Fruit fly (Drosophila melanogaster) whole organism, pupa: ENCODE measurements around the gene Usp47.

Experiments used
- CG10348 ChIP-seq: fragments of 200-800 bp; sonication (Bioruptor generic); IDR thresholded peaks from 2 replicates; pipeline ENCODE4 v1.3.6; 2022; ENCODE audit warnings: missing biosample characterization, missing genetic modification characterization
- CG12605 ChIP-seq: fragments of 200-800 bp; sonication (Bioruptor generic); IDR thresholded peaks from 2 replicates; pipeline ENCODE4 v1.3.6; 2022; ENCODE audit warnings: missing biosample characterization, missing genetic modification characterization
- CG13204 ChIP-seq: fragments of 200-800 bp; sonication (Bioruptor generic); optimal IDR thresholded peaks from 2 replicates; lab custom pipeline; 2018; ENCODE audit warnings: missing biosample characterization, mild to moderate bottlenecking, missing genetic modification characterization, moderate library complexity
- CG14655 ChIP-seq: fragments of 200-800 bp; sonication (Bioruptor generic); optimal IDR thresholded peaks from 3 replicates; lab custom pipeline; 2017; ENCODE audit warnings: mild to moderate bottlenecking, missing biosample characterization, missing genetic modification reagents, missing genetic modification characterization
- CG15710 ChIP-seq: fragments of 200-800 bp; sonication (Bioruptor generic); optimal IDR thresholded peaks from 2 replicates; lab custom pipeline; 2018; ENCODE audit warnings: missing biosample characterization, mild to moderate bottlenecking, missing genetic modification characterization, moderate library complexity
- CG17806 ChIP-seq: fragments of 200-800 bp; sonication (Bioruptor generic); optimal IDR thresholded peaks from 2 replicates; lab custom pipeline; 2018; ENCODE audit warnings: missing biosample characterization, mild to moderate bottlenecking, missing genetic modification characterization, moderate library complexity
- CG32121 ChIP-seq: fragments of 200-800 bp; sonication (Bioruptor generic); IDR thresholded peaks from 2 replicates; pipeline ENCODE4 v1.3.6; 2022; ENCODE audit warnings: missing biosample characterization, missing genetic modification characterization
- CG4496 ChIP-seq: fragments of 200-800 bp; sonication (Bioruptor generic); IDR thresholded peaks from 3 replicates; pipeline ENCODE4 v1.3.6; 2022; ENCODE audit warnings: missing biosample characterization, missing genetic modification characterization
- CG8159 ChIP-seq: fragments of 200-800 bp; sonication (Bioruptor generic); optimal IDR thresholded peaks from 3 replicates; lab custom pipeline; 2018; ENCODE audit warnings: missing biosample characterization, mild to moderate bottlenecking, missing genetic modification characterization, moderate library complexity
- CG8301 ChIP-seq: fragments of 200-800 bp; sonication (Bioruptor generic); optimal IDR thresholded peaks from 2 replicates; lab custom pipeline; 2018; ENCODE audit warnings: missing biosample characterization, mild to moderate bottlenecking, missing genetic modification characterization
- CG9948 ChIP-seq: fragments of 200-800 bp; sonication (Bioruptor generic); optimal IDR thresholded peaks from 2 replicates; lab custom pipeline; 2018; ENCODE audit warnings: missing biosample characterization, mild to moderate bottlenecking, missing genetic modification characterization, moderate library complexity
- D1 ChIP-seq: fragments of 200-800 bp; sonication (Bioruptor generic); optimal IDR thresholded peaks from 2 replicates; lab custom pipeline; 2018; ENCODE audit warnings: missing biosample characterization, mild to moderate bottlenecking, missing genetic modification characterization, moderate library complexity
- EcR ChIP-seq: fragments of 200-800 bp; sonication (Bioruptor generic); optimal IDR thresholded peaks from 3 replicates; lab custom pipeline; 2019; ENCODE audit warnings: missing biosample characterization, missing genetic modification characterization, mild to moderate bottlenecking, moderate library complexity, missing genetic modification reagents
- Ets98B ChIP-seq: fragments of 200-800 bp; sonication (Bioruptor generic); IDR thresholded peaks from 2 replicates; pipeline ENCODE4 v1.3.6; 2022; ENCODE audit warnings: missing biosample characterization, missing genetic modification characterization
- Pif1A ChIP-seq: fragments of 200-800 bp; sonication (Bioruptor generic); optimal IDR thresholded peaks from 3 replicates; lab custom pipeline; 2016; ENCODE audit warnings: missing biosample characterization, missing genetic modification characterization
- Pif1B ChIP-seq: fragments of 200-800 bp; sonication (Bioruptor generic); optimal IDR thresholded peaks from 3 replicates; lab custom pipeline; 2016; ENCODE audit warnings: missing biosample characterization, missing genetic modification characterization
- Snoo ChIP-seq: fragments of 200-800 bp; sonication (Bioruptor generic); optimal IDR thresholded peaks from 3 replicates; lab custom pipeline; 2017; ENCODE audit warnings: missing biosample characterization, mild to moderate bottlenecking, missing genetic modification characterization, inconsistent platforms
- fd96Ca ChIP-seq: fragments of 200-800 bp; sonication (Bioruptor generic); IDR thresholded peaks from 3 replicates; pipeline ENCODE4 v1.3.6; 2022; ENCODE audit warnings: missing biosample characterization, missing genetic modification characterization
- gl ChIP-seq: fragments of 200-800 bp; sonication (Bioruptor generic); optimal IDR thresholded peaks from 2 replicates; lab custom pipeline; 2018; ENCODE audit warnings: missing biosample characterization, mild to moderate bottlenecking, missing genetic modification characterization
- rn ChIP-seq: fragments of 200-800 bp; sonication (Bioruptor generic); IDR thresholded peaks from 2 replicates; pipeline ENCODE4 v1.3.6; 2022; ENCODE audit warnings: missing biosample characterization, missing genetic modification characterization

The Usp47 gene

DNA sequence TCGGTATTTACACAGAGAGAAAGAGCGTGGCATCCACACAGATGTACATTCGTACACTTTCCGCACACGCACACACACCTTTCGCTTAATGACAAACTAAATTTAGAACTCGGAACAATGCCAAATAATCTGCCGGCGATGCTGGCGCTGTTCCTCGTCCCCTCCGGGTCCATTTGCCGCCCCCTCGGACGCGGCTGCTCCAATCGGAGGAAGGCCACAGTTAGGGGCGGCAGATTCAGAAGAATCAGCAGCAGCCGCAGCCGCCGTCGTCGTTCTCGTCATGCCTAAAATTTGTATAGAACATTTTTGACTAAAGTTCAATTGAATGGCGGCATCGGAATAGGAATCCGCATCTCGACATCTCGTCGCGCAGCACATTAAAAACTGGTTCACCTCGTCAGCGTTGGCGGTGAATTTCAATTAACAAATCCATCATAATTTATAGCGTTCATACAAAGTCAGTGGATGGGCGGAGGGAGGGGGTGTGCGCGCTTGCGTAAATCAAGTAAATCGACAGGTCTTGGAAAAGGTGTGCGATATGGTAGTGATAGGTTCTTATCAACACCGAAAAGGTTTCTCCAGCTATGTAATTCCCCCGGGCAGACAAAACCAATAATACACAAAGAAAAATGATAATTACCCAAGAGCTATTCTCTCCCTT, 55.9 kb downstream of the Usp47 start:
- TF ChIP-seq CG32121 (peak; percentile 80), CG17806 (tag; lab: Kevin White, UChicago) (no peak)

DNA sequence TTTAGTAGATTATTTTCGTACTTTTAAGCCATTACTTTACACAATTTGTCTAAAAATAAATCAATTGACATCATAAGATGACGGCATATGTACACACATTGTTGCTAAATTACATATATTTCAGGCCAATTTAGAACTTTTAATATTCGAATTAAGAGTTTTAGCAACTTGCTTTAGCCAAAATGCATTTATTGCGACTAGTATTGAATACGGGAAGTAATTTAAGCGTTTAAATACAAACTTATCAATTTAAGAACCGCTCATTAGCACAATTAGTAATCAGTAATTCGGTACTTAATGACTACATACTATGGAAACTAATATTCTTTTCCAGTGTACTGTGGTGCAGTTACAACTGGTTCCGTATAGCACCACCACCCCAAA, 56.4 kb downstream of the Usp47 start:
- TF ChIP-seq CG12605 (GFP tag; lab: Robert Waterston, UW): no peak
- no peak for TF ChIP-seq CG10348
- no peak for TF ChIP-seq CG4496 (GFP tag; lab: Robert Waterston, UW)
- no peak for TF ChIP-seq EcR (GFP tag; lab: Kevin White, UChicago)
- no peak for TF ChIP-seq Snoo (tag; lab: Kevin White, UChicago)
- TF ChIP-seq Ets98B (GFP tag; lab: Robert Waterston, UW): no peak
- TF ChIP-seq rn (GFP tag; lab: Robert Waterston, UW): no peak
- no peak for TF ChIP-seq CG8301 (tag; lab: Kevin White, UChicago)
- TF ChIP-seq CG17806 (tag; lab: Kevin White, UChicago): no peak
- TF ChIP-seq Pif1A (GFP tag; lab: Kevin White, UChicago): no peak
- no peak for TF ChIP-seq D1 (tag; lab: Kevin White, UChicago)
- TF ChIP-seq CG8159 (tag; lab: Kevin White, UChicago): no peak
- TF ChIP-seq CG32121: no peak
- no peak for TF ChIP-seq Pif1B (GFP tag; lab: Kevin White, UChicago)
- no peak for TF ChIP-seq CG9948 (tag; lab: Kevin White, UChicago)
- no peak for TF ChIP-seq CG15710
- TF ChIP-seq gl (tag; lab: Kevin White, UChicago): no peak
- no peak for TF ChIP-seq CG14655 (GFP tag; lab: Kevin White, UChicago)
- no peak for TF ChIP-seq CG13204 (GFP tag; lab: Kevin White, UChicago)
- TF ChIP-seq fd96Ca (GFP tag; lab: Robert Waterston, UW): no peak

- no peak for TF ChIP-seq CG13204 (GFP tag; lab: Kevin White, UChicago)
- no peak for TF ChIP-seq CG14655 (GFP tag; lab: Kevin White, UChicago)
- no peak for TF ChIP-seq gl (tag; lab: Kevin White, UChicago)
- no peak for TF ChIP-seq CG32121
- TF ChIP-seq CG9948 (tag; lab: Kevin White, UChicago): no peak
Measured at dm6 chr3L:5809642-5810279, 57.0 kb downstream of the Usp47 start.

- TF ChIP-seq Pif1B (GFP tag; lab: Kevin White, UChicago) (no peak), EcR (GFP tag; lab: Kevin White, UChicago) (peak; percentile 56), CG4496 (GFP tag; lab: Robert Waterston, UW) (peak; percentile 43; the same call in 1 of the 3 replicates), CG17806 (tag; lab: Kevin White, UChicago) (no peak), Ets98B (GFP tag; lab: Robert Waterston, UW) (peak; percentile 14; the same call in 1 of the 2 replicates), CG12605 (GFP tag; lab: Robert Waterston, UW) (no peak), CG10348 (no peak), CG8159 (tag; lab: Kevin White, UChicago) (peak; percentile 14), Snoo (tag; lab: Kevin White, UChicago) (no peak), gl (tag; lab: Kevin White, UChicago) (peak; percentile 40), Pif1A (GFP tag; lab: Kevin White, UChicago) (no peak), CG15710 (peak; percentile 1), CG32121 (no peak), rn (GFP tag; lab: Robert Waterston, UW) (no peak), fd96Ca (GFP tag; lab: Robert Waterston, UW) (no peak; the same call in 2 of the 3 replicates)
- TF ChIP-seq, all 21 proteins: peak for 6
Measured at dm6 chr3L:5810633-5811341, 58.0 kb downstream of the Usp47 start, which contains the start of the genes S6k and kri. TSS of gene S6k (minus strand) at chr3L:5810931. TSS of gene kri (plus strand) at chr3L:5810973.
